Fruit fly (Drosophila melanogaster) whole organism, embryonic: ENCODE data around the gene CG5445.

Experiments used
- C15 ChIP-seq: fragments of 200-800 bp; sonication (Bioruptor generic); IDR thresholded peaks from 3 replicates; pipeline ENCODE4 v1.3.6; 2022; ENCODE audit warnings: missing biosample characterization, missing genetic modification characterization
- CG11456 ChIP-seq: fragments of 200-800 bp; sonication (Bioruptor generic); IDR thresholded peaks from 3 replicates; pipeline ENCODE4 v1.3.6; 2022; ENCODE audit warnings: missing biosample characterization, missing genetic modification characterization
- CG12744 ChIP-seq: fragments of 200-800 bp; sonication (Bioruptor generic); optimal IDR thresholded peaks from 2 replicates; lab custom pipeline; 2016; ENCODE audit warnings: missing biosample characterization, missing genetic modification characterization
- CG12769 ChIP-seq: fragments of 200-800 bp; sonication (Bioruptor generic); optimal IDR thresholded peaks from 2 replicates; lab custom pipeline; 2019; ENCODE audit warnings: missing biosample characterization, mild to moderate bottlenecking, missing genetic modification characterization, moderate library complexity
- CG13123 ChIP-seq: fragments of 200-800 bp; sonication (Bioruptor generic); optimal IDR thresholded peaks from 2 replicates; lab custom pipeline; 2016; ENCODE audit warnings: missing biosample characterization, missing genetic modification characterization
- CG16815 ChIP-seq: fragments of 200-800 bp; sonication (Bioruptor generic); optimal IDR thresholded peaks from 3 replicates; lab custom pipeline; 2017; ENCODE audit warnings: missing biosample characterization, mild to moderate bottlenecking, missing genetic modification characterization
- CG2199 ChIP-seq: fragments of 200-800 bp; sonication (Bioruptor generic); IDR thresholded peaks from 3 replicates; pipeline ENCODE4 v1.3.6; 2022; ENCODE audit warnings: missing biosample characterization, missing genetic modification characterization
- CG3407 ChIP-seq: fragments of 200-800 bp; sonication (Bioruptor generic); optimal IDR thresholded peaks from 2 replicates; lab custom pipeline; 2018; ENCODE audit warnings: missing biosample characterization, mild to moderate bottlenecking, missing genetic modification characterization
- CG34376 ChIP-seq: fragments of 200-800 bp; sonication (Bioruptor generic); optimal IDR thresholded peaks from 2 replicates; lab custom pipeline; 2018; ENCODE audit warnings: missing biosample characterization, mild to moderate bottlenecking, missing genetic modification characterization
- CG3726 ChIP-seq: fragments of 200-800 bp; sonication (Bioruptor generic); IDR thresholded peaks from 3 replicates; pipeline ENCODE4, ENCODE4 v1.3.6; 2022; ENCODE audit warnings: missing biosample characterization, missing genetic modification characterization
- CG4424 ChIP-seq: fragments of 200-800 bp; sonication (Bioruptor generic); optimal IDR thresholded peaks from 3 replicates; lab custom pipeline; 2016; ENCODE audit warnings: missing biosample characterization, missing genetic modification characterization
- CG6791 ChIP-seq: fragments of 200-800 bp; sonication (Bioruptor generic); IDR thresholded peaks from 3 replicates; pipeline ENCODE4 v1.3.6; 2022; ENCODE audit warnings: missing biosample characterization, missing genetic modification characterization; ENCODE audit not compliant: partially characterized antibody
- CG6813 ChIP-seq: fragments of 200-800 bp; sonication (Bioruptor generic); optimal IDR thresholded peaks from 2 replicates; lab custom pipeline; 2017; ENCODE audit warnings: missing biosample characterization, missing genetic modification characterization, mild to moderate bottlenecking, moderate library complexity, missing genetic modification reagents
- CG7271 ChIP-seq: fragments of 200-800 bp; sonication (Bioruptor generic); optimal IDR thresholded peaks from 2 replicates; lab custom pipeline; 2018; ENCODE audit warnings: missing biosample characterization, mild to moderate bottlenecking, missing genetic modification characterization, moderate library complexity
- CG7745 ChIP-seq: fragments of 200-800 bp; sonication (Bioruptor generic); optimal IDR thresholded peaks from 2 replicates; lab custom pipeline; 2018; ENCODE audit warnings: missing biosample characterization, mild to moderate bottlenecking, missing genetic modification characterization, moderate library complexity
- CG7928 ChIP-seq: fragments of 200-800 bp; sonication (Bioruptor generic); optimal IDR thresholded peaks from 2 replicates; lab custom pipeline; 2017; ENCODE audit warnings: missing biosample characterization, mild to moderate bottlenecking, missing genetic modification characterization
- CG7963 ChIP-seq: fragments of 200-800 bp; sonication (Bioruptor generic); IDR thresholded peaks from 3 replicates; pipeline ENCODE4 v1.3.6; 2022; ENCODE audit warnings: missing biosample characterization, missing genetic modification characterization; ENCODE audit not compliant: partially characterized antibody
- CG8290 ChIP-seq, 3 experiments: fragments of 200-800 bp; sonication (Bioruptor generic); optimal IDR thresholded peaks; 2 replicates each; lab custom pipeline; 2016 to 2019; ENCODE audit warnings: missing biosample characterization in 3 of 3, missing genetic modification characterization in 3 of 3, mild to moderate bottlenecking in 2 of 3, moderate library complexity in 1 of 3
- CG9727 ChIP-seq: fragments of 200-800 bp; sonication (Bioruptor generic); optimal IDR thresholded peaks from 3 replicates; lab custom pipeline; 2017; ENCODE audit warnings: missing biosample characterization, mild to moderate bottlenecking, missing genetic modification characterization
- CG9876 ChIP-seq: fragments of 200-800 bp; sonication (Bioruptor generic); optimal IDR thresholded peaks from 2 replicates; lab custom pipeline; 2016; ENCODE audit warnings: missing biosample characterization, missing genetic modification characterization
- D ChIP-seq, 2 experiments: fragments of 200-800 bp in 1 of 2; fragments of >200 bp in 1 of 2; sonication (Bioruptor generic) in 1 of 2; optimal IDR thresholded peaks; 2 replicates in 1 of 2; 3 replicates in 1 of 2; lab custom pipeline; 2017; ENCODE audit warnings: mild to moderate bottlenecking in 1 of 2, missing biosample characterization in 1 of 2, missing genetic modification characterization in 1 of 2, missing genetic modification reagents in 1 of 2
- Dad ChIP-seq: fragments of 200-800 bp; sonication (Bioruptor generic); optimal IDR thresholded peaks from 3 replicates; lab custom pipeline; 2016; ENCODE audit warnings: missing biosample characterization, missing genetic modification characterization
- Deaf1 ChIP-seq: fragments of 200-800 bp; optimal IDR thresholded peaks from 3 replicates; lab custom pipeline; 2019; ENCODE audit warnings: missing biosample characterization, mild to moderate bottlenecking, missing genetic modification characterization, moderate library complexity
- Gsc ChIP-seq: fragments of 200-800 bp; sonication (Bioruptor generic); IDR thresholded peaks from 2 replicates; pipeline ENCODE4 v1.3.6; 2022; ENCODE audit warnings: missing biosample characterization, missing genetic modification characterization
- Hr51 ChIP-seq, 2 experiments: fragments of 200-800 bp; sonication (Bioruptor generic); optimal IDR thresholded peaks; 2 replicates in 1 of 2; 3 replicates in 1 of 2; lab custom pipeline; 2016 to 2018; ENCODE audit warnings: missing biosample characterization in 2 of 2, missing genetic modification characterization in 2 of 2, mild to moderate bottlenecking in 1 of 2, moderate library complexity in 1 of 2
- Hsf ChIP-seq: fragments of 200-800 bp; sonication (Bioruptor generic); optimal IDR thresholded peaks from 3 replicates; lab custom pipeline; 2016; ENCODE audit warnings: missing biosample characterization, missing genetic modification characterization
- Lim3 ChIP-seq: fragments of 200-800 bp; sonication (Bioruptor generic); IDR thresholded peaks from 2 replicates; pipeline ENCODE4 v1.3.6; 2022; ENCODE audit warnings: missing biosample characterization, missing genetic modification characterization
- Meics ChIP-seq: fragments of 200-800 bp; sonication (Bioruptor generic); optimal IDR thresholded peaks from 2 replicates; lab custom pipeline; 2017; ENCODE audit warnings: missing biosample characterization, mild to moderate bottlenecking, missing genetic modification characterization
- Myb ChIP-seq: fragments of 200-800 bp; sonication (Bioruptor generic); optimal IDR thresholded peaks from 2 replicates; lab custom pipeline; 2016; ENCODE audit warnings: missing biosample characterization, missing genetic modification characterization
- Nf-YB ChIP-seq: fragments of 200-800 bp; sonication (Bioruptor generic); optimal IDR thresholded peaks from 3 replicates; lab custom pipeline; 2019; ENCODE audit warnings: missing biosample characterization, mild to moderate bottlenecking, missing genetic modification characterization, moderate library complexity
- Nf-YC ChIP-seq: fragments of 200-800 bp; optimal IDR thresholded peaks from 3 replicates; lab custom pipeline; 2019; ENCODE audit warnings: missing biosample characterization, mild to moderate bottlenecking, missing genetic modification characterization, moderate library complexity
- Sry-β ChIP-seq: fragments of 200-800 bp; sonication (Bioruptor generic); optimal IDR thresholded peaks from 2 replicates; lab custom pipeline; 2018; ENCODE audit warnings: missing biosample characterization, mild to moderate bottlenecking, missing genetic modification characterization, moderate library complexity
- Usf ChIP-seq: fragments of 200-800 bp; sonication (Bioruptor generic); optimal IDR thresholded peaks from 2 replicates; lab custom pipeline; 2017; ENCODE audit warnings: missing genotype, missing biosample characterization, missing genetic modification characterization
- az2 ChIP-seq: fragments of 200-800 bp; sonication (Bioruptor generic); optimal IDR thresholded peaks from 3 replicates; lab custom pipeline; 2016; ENCODE audit warnings: missing biosample characterization, missing genetic modification characterization
- chinmo ChIP-seq: fragments of 200-800 bp; sonication (Bioruptor generic); IDR thresholded peaks from 4 replicates; pipeline ENCODE4 v1.3.6; 2022; ENCODE audit warnings: missing biosample characterization, missing genetic modification characterization; ENCODE audit not compliant: partially characterized antibody
- chm ChIP-seq: fragments of 200-800 bp; sonication (Bioruptor generic); IDR thresholded peaks from 2 replicates; pipeline ENCODE4 v1.3.6; 2022; ENCODE audit warnings: missing biosample characterization, missing genetic modification characterization
- crol ChIP-seq: fragments of 200-800 bp; sonication (Bioruptor generic); IDR thresholded peaks from 2 replicates; pipeline ENCODE4 v1.3.6; 2022; ENCODE audit warnings: missing biosample characterization, missing genetic modification characterization
- crp ChIP-seq, 2 experiments: fragments of 200-800 bp; sonication (Bioruptor generic); optimal IDR thresholded peaks; 2 replicates in 1 of 2; 3 replicates in 1 of 2; lab custom pipeline; 2017; ENCODE audit warnings: missing biosample characterization in 2 of 2, missing genetic modification characterization in 2 of 2, mild to moderate bottlenecking in 1 of 2, moderate library complexity in 1 of 2
- fd64A ChIP-seq: fragments of 200-800 bp; sonication (Bioruptor generic); optimal IDR thresholded peaks from 3 replicates; lab custom pipeline; 2018; ENCODE audit warnings: missing biosample characterization, mild to moderate bottlenecking, missing genetic modification characterization
- lbe ChIP-seq: fragments of 200-800 bp; sonication (Bioruptor generic); optimal IDR thresholded peaks from 2 replicates; lab custom pipeline; 2016; ENCODE audit warnings: missing biosample characterization, mild to moderate bottlenecking, missing genetic modification characterization
- luna ChIP-seq: fragments of 200-800 bp; sonication (Bioruptor generic); optimal IDR thresholded peaks from 2 replicates; lab custom pipeline; 2016; ENCODE audit warnings: missing biosample characterization, missing genetic modification characterization
- nau ChIP-seq: fragments of 200-800 bp; sonication (Bioruptor generic); optimal IDR thresholded peaks from 3 replicates; lab custom pipeline; 2017; ENCODE audit warnings: missing biosample characterization, mild to moderate bottlenecking, missing genetic modification characterization, missing genetic modification reagents
- prd ChIP-seq, 3 experiments: fragments of >200 bp in 2 of 3; fragments of 200-800 bp in 1 of 3; sonication (Bioruptor generic) in 1 of 3; optimal IDR thresholded peaks in 2 of 3; IDR thresholded peaks in 1 of 3; 2 replicates in 2 of 3; 3 replicates in 1 of 3; pipeline versions ENCODE4 v1.3.6 to Lab custom; 2017 to 2022; ENCODE audit warnings: missing biosample characterization in 1 of 3, missing genetic modification characterization in 1 of 3
- slou ChIP-seq: fragments of 200-800 bp; sonication (Bioruptor generic); optimal IDR thresholded peaks from 3 replicates; lab custom pipeline; 2016; ENCODE audit warnings: missing biosample characterization, missing genetic modification characterization
- sna ChIP-seq: fragments of 200-800 bp; sonication (Bioruptor generic); IDR thresholded peaks from 2 replicates; pipeline ENCODE4 v1.3.6; 2022; ENCODE audit warnings: missing biosample characterization, missing genetic modification characterization; ENCODE audit not compliant: partially characterized antibody
- twi ChIP-seq: fragments of 200-800 bp; optimal IDR thresholded peaks from 2 replicates; lab custom pipeline; 2019; ENCODE audit warnings: missing biosample characterization, mild to moderate bottlenecking, missing genetic modification characterization, moderate library complexity
- vvl ChIP-seq: fragments of 200-800 bp; sonication (Bioruptor generic); IDR thresholded peaks from 2 replicates; pipeline ENCODE4 v1.3.6; 2022; ENCODE audit warnings: missing biosample characterization, missing genetic modification characterization
- zfh2 ChIP-seq: fragments of 200-800 bp; sonication (Bioruptor generic); optimal IDR thresholded peaks from 2 replicates; lab custom pipeline; 2016; ENCODE audit warnings: missing biosample characterization, missing genetic modification characterization

Gene CG5445

DNA sequence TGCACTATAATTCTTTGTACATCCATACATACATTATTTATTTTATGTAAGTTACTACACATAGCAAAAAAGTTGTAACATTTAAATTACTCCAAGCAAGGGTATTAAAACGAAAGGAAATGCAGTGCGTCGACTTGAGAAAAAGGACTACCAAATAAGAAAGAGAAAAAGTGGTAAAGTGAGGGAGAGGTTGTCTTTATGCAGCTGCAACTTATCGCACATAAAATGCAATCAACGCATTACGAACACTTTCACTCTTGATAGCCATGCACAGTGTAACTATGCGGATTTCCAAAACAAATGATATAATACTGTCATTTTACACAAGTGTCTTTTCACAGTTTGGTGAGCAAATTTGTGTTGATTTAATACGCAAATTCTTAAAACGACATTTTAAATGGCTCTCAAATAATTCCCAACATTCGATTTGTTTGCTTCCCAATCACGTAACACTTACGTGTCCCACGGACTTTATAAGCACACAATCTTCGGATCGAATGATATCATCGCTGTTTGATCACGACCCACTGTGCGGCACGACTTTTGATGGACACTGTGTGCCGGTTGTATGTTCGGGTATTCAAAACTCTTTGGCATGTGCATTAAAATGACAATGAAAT lies 14.9 kb downstream of the CG5445 start:
- TF ChIP-seq Deaf1 (tag; lab: Kevin White, UChicago) (no peak), CG11456 (GFP tag; lab: Robert Waterston, UW) (no peak), prd (optimal IDR thresholded peaks at IDR 0.05; lab: Kevin White, UChicago) (no peak), prd (GFP tag; IDR thresholded peaks at IDR 0.05; lab: Robert Waterston, UW) (peak; percentile 52; the same call in 2 of the 3 replicates), Dad (GFP tag; lab: Kevin White, UChicago) (no peak), Lim3 (no peak), nau (GFP tag; lab: Kevin White, UChicago) (peak; percentile 18), D (optimal IDR thresholded peaks at IDR 0.05; lab: Kevin White, UChicago) (no peak), D (GFP tag; optimal IDR thresholded peaks at IDR 0.05; lab: Kevin White, UChicago) (no peak), crol (GFP tag; lab: Robert Waterston, UW) (no peak), CG9727 (GFP tag; lab: Kevin White, UChicago) (no peak), Sry-β (GFP tag; lab: Kevin White, UChicago) (no peak), Hr51 (GFP tag; optimal IDR thresholded peaks at IDR 0.05; lab: Kevin White, UChicago) (peak in 1 of 2 experiments; percentile 27), zfh2 (GFP tag; lab: Kevin White, UChicago) (no peak), CG13123 (no peak), fd64A (peak; percentile 10), C15 (GFP tag; lab: Robert Waterston, UW) (no peak), Nf-YB (no peak), twi (tag; lab: Kevin White, UChicago) (no peak), CG6791 (GFP tag; lab: Robert Waterston, UW) (peak; percentile 21; the same call in 1 of the 3 replicates), Hsf (peak; percentile 10), lbe (GFP tag; lab: Kevin White, UChicago) (peak; percentile 18), Myb (GFP tag; lab: Kevin White, UChicago) (no peak), az2 (GFP tag; lab: Kevin White, UChicago) (peak; percentile 28), vvl (GFP tag; lab: Robert Waterston, UW) (0 out of 2 replicates have a peak, but pooled peaks have one; percentile 45), CG7963 (GFP tag; lab: Robert Waterston, UW) (no peak), chinmo (no peak), crp (GFP tag; optimal IDR thresholded peaks at IDR 0.05; lab: Kevin White, UChicago) (no peak), CG7745 (tag; lab: Kevin White, UChicago) (no peak), CG3726 (GFP tag; lab: Robert Waterston, UW) (no peak), CG4424 (GFP tag; lab: Kevin White, UChicago) (peak; percentile 42), CG2199 (no peak), luna (no peak), sna (no peak), CG34376 (GFP tag; lab: Kevin White, UChicago) (no peak), CG3407 (GFP tag; lab: Kevin White, UChicago) (no peak), Gsc (GFP tag; lab: Robert Waterston, UW) (no peak), CG7928 (no peak), CG7271 (tag; lab: Kevin White, UChicago) (no peak), CG8290 (GFP tag; optimal IDR thresholded peaks at IDR 0.05; lab: Kevin White, UChicago) (no peak), CG8290 (tag; optimal IDR thresholded peaks at IDR 0.05; lab: Kevin White, UChicago) (peak in 1 of 2 experiments; percentile 33), chm (GFP tag; lab: Robert Waterston, UW) (no peak), CG9876 (GFP tag; lab: Kevin White, UChicago) (no peak), Meics (GFP tag; lab: Kevin White, UChicago) (no peak), CG16815 (no peak), CG6813 (GFP tag; lab: Kevin White, UChicago) (no peak), CG12744 (GFP tag; lab: Kevin White, UChicago) (no peak), slou (GFP tag; lab: Kevin White, UChicago) (no peak), CG12769 (peak; percentile 12), Usf (GFP tag; lab: Kevin White, UChicago) (no peak), Nf-YC (tag; lab: Kevin White, UChicago) (no peak)
